Worm (Caenorhabditis elegans): ENCODE measurements around the gene rpap-3.

The rpap-3 gene

ce11 chrIV:7759527-7759926 lies 19.2 kb downstream of the rpap-3 start, which contains the start of gene dsb-3:
Gene dsb-3, minus strand, starts transcription at chrIV:7759627.
- TF ChIP-seq dao-5 (tag; optimal IDR thresholded peaks at IDR 0.05) (no peak), W03F9.2 (tag; optimal IDR thresholded peaks at IDR 0.05) (no peak), him-1 (tag; optimal IDR thresholded peaks at IDR 0.05) (no peak)

- TF ChIP-seq dao-5 (tag; optimal IDR thresholded peaks at IDR 0.05) (no peak), W03F9.2 (tag; optimal IDR thresholded peaks at IDR 0.05) (no peak), him-1 (tag; optimal IDR thresholded peaks at IDR 0.05) (no peak)
These were observed 21.5 kb downstream of the rpap-3 start, which contains the start of gene C46A5.4 for ce11 chrIV:7757245-7757644. Gene C46A5.4, minus strand, starts transcription at chrIV:7757345.

DNA sequence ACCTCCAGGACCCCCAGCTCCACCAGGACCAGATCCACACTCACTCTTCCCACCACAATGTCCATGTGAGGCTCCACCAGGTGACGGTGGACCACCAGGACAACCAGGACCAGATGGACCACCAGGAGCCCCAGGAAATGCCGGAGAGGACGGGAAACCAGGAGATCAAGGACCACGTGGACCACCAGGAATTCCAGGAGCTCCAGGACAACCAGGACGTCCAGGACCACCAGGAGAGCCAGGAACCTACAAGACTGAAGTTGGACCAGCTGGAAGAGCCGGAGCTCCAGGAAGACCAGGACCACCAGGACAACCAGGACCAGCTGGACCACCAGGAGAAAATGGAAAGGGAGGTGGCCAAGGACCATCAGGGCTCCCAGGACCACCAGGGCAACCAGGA lies 24.7 kb downstream of the rpap-3 start:
- TF ChIP-seq dao-5 (tag; optimal IDR thresholded peaks at IDR 0.05) (no peak), W03F9.2 (tag; optimal IDR thresholded peaks at IDR 0.05) (no peak), him-1 (tag; optimal IDR thresholded peaks at IDR 0.05) (no peak)

- TF ChIP-seq dao-5 (tag; optimal IDR thresholded peaks at IDR 0.05) (no peak), W03F9.2 (tag; optimal IDR thresholded peaks at IDR 0.05) (no peak), him-1 (tag; optimal IDR thresholded peaks at IDR 0.05) (no peak)
These were observed 25.7 kb downstream of the rpap-3 start, which contains the start of gene col-14 for ce11 chrIV:7753108-7753507. Gene col-14, plus strand, starts transcription at chrIV:7753408.

ce11 chrIV:7747838-7748237 lies 30.9 kb downstream of the rpap-3 start, which contains the start of gene klo-1:
Gene klo-1, minus strand, starts transcription at chrIV:7748225.
- TF ChIP-seq W03F9.2 (tag; optimal IDR thresholded peaks at IDR 0.05) (no peak), him-1 (tag; optimal IDR thresholded peaks at IDR 0.05) (no peak), dao-5 (tag; optimal IDR thresholded peaks at IDR 0.05) (no peak)

DNA sequence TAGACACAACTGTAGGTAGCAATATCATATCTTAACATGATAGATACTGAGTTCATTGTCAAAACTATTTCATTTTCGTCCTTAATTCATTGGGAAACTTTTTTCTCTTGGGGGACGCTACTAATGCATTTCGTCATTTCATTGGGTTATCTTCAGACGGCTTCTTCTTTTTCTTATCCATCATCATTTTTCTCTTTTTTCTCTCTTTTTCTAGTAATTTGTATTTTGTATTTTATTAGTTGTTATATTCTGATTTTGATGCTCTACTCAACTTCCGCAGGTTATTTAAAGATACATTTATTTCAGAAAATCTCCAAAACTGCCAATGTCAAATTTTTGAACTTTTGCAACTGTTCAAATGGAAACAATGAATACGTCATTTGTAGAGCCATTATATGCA lies 35.2 kb downstream of the rpap-3 start, which contains the start of gene npr-35:
Gene npr-35, plus strand, starts transcription at position 301 of the 400 bp plus-strand sequence.
- TF ChIP-seq him-1 (tag; optimal IDR thresholded peaks at IDR 0.05) (no peak), W03F9.2 (tag; optimal IDR thresholded peaks at IDR 0.05) (no peak), dao-5 (tag; optimal IDR thresholded peaks at IDR 0.05) (no peak)

- TF ChIP-seq him-1 (tag; optimal IDR thresholded peaks at IDR 0.05), result no peak
- TF ChIP-seq W03F9.2 (tag; optimal IDR thresholded peaks at IDR 0.05), result no peak
- no peak for TF ChIP-seq dao-5 (tag; optimal IDR thresholded peaks at IDR 0.05)
These were observed 42.1 kb downstream of the rpap-3 start for ce11 chrIV:7736616-7737015.

ce11 chrIV:7734619-7735018 lies 44.1 kb downstream of the rpap-3 start, which contains the start of gene clx-1:
Gene clx-1, plus strand, starts transcription at chrIV:7734648.
- no peak for TF ChIP-seq him-1 (tag; optimal IDR thresholded peaks at IDR 0.05)
- no peak for TF ChIP-seq W03F9.2 (tag; optimal IDR thresholded peaks at IDR 0.05)
- TF ChIP-seq dao-5 (tag; optimal IDR thresholded peaks at IDR 0.05), result no peak

DNA sequence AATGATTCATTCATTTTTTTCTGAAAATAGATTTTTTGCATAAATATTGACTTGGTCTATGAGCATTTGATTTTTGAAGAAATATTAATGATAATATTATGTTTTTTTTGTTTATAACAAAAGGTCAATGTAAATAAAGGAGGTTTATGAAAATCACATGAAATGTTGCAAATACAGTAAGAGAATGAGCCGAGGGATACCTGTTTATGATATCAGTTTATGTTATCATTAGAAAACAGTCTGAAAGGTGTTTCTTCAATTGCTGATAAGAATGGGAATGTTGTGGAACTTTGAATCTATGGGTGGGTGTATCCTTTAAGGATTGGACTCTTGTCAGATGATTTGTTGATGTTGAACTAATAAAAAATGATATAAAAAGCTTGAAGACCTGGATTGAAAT lies 44.6 kb downstream of the rpap-3 start:
- no peak for TF ChIP-seq dao-5 (tag; optimal IDR thresholded peaks at IDR 0.05)
- no peak for TF ChIP-seq him-1 (tag; optimal IDR thresholded peaks at IDR 0.05)
- no peak for TF ChIP-seq W03F9.2 (tag; optimal IDR thresholded peaks at IDR 0.05)

DNA sequence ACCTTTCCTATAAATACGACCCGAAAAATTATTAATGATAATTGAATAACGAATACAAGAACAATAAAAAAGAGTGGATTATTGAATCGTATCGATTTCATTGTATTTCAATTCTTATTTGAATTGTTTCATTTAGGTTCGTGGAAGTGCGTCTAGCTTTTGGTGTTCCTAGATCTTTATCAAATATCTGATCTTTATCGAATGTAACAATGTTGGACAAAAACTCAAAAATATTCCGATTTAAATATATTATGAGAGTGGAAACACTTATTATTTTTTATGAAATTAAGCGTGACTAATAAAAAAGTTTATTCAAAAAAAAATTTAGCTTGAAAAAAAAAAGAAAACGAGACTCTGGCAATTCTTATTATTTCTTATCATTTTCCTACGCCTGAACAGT lies 46.8 kb downstream of the rpap-3 start, which contains the start of the genes C50F7.9 and C50F7.3:
Gene C50F7.9, minus strand, starts transcription at position 101 of the 400 bp plus-strand sequence.
Gene C50F7.3, plus strand, starts transcription at position 370 of the 400 bp plus-strand sequence.
- TF ChIP-seq him-1 (tag; optimal IDR thresholded peaks at IDR 0.05) (no peak), W03F9.2 (tag; optimal IDR thresholded peaks at IDR 0.05) (no peak), dao-5 (tag; optimal IDR thresholded peaks at IDR 0.05) (no peak)

DNA sequence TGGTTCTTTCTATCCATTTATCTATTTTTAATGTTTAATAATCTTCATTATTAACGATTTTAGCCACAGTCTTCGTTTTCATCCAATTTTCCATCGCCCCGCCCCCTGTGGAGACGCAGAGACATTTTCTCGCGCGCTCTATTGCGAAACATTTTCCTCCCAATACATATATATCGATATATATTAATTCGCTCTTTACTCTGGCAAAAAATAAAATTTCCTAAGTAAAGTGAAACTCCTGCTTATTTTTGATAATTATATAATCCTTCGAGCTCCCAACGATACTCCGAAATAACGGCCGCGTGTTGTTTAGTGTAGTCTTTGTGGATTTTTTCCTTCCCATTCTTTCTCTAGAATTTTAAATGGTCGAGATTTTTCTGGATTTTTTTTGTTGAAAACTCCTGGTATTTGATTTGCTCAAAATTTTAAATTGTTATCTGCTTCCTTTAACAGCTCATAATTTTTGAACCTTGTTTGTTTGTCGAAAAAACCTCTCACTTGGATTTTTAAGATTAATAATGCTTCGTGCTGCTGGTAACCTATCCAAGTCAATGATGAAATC lies 50.3 kb downstream of the rpap-3 start, which contains the start of gene sucg-1:
Gene sucg-1, plus strand, starts transcription at position 512 of the 562 bp plus-strand sequence.
- TF ChIP-seq W03F9.2 (tag; optimal IDR thresholded peaks at IDR 0.05) (no peak), dao-5 (tag; optimal IDR thresholded peaks at IDR 0.05) (no peak), him-1 (tag; optimal IDR thresholded peaks at IDR 0.05) (no peak)
